Fruit fly (Drosophila melanogaster) whole organism, embryonic: ENCODE results near the gene CG4820.
A peak's percentile ranks its signal among the peaks of the same experiment; 100 is the strongest.

ENCODE experiments used
- B-H1 ChIP-seq: fragments of 200-800 bp; sonication (Bioruptor generic); IDR thresholded peaks from 3 replicates; pipeline ENCODE4 v1.3.6; 2022; ENCODE audit warnings: missing biosample characterization, missing genetic modification characterization
- CG11247 ChIP-seq: fragments of 200-800 bp; sonication (Bioruptor generic); IDR thresholded peaks from 2 replicates; pipeline ENCODE4 v1.3.6; 2022; ENCODE audit warnings: missing biosample characterization, missing genetic modification characterization
- CG12155 ChIP-seq: fragments of 200-800 bp; sonication (Bioruptor generic); optimal IDR thresholded peaks from 3 replicates; lab custom pipeline; 2016; ENCODE audit warnings: missing biosample characterization, missing genetic modification characterization
- CG13424 ChIP-seq: fragments of 200-800 bp; sonication (Bioruptor generic); optimal IDR thresholded peaks from 2 replicates; lab custom pipeline; 2019; ENCODE audit warnings: missing biosample characterization, mild to moderate bottlenecking, missing genetic modification characterization, moderate library complexity
- CG13624 ChIP-seq: fragments of 200-800 bp; sonication (Bioruptor generic); optimal IDR thresholded peaks from 2 replicates; lab custom pipeline; 2016; ENCODE audit warnings: missing biosample characterization, missing genetic modification characterization
- CG14710 ChIP-seq: fragments of 200-800 bp; sonication (Bioruptor generic); optimal IDR thresholded peaks from 3 replicates; lab custom pipeline; 2019; ENCODE audit warnings: missing biosample characterization, mild to moderate bottlenecking, missing genetic modification characterization, moderate library complexity
- CG14965 ChIP-seq: fragments of 200-800 bp; sonication (Bioruptor generic); optimal IDR thresholded peaks from 2 replicates; lab custom pipeline; 2016; ENCODE audit warnings: missing biosample characterization, missing genetic modification characterization, borderline replicate concordance
- CG1602 ChIP-seq: fragments of 200-800 bp; sonication (Bioruptor generic); optimal IDR thresholded peaks from 3 replicates; lab custom pipeline; 2016; ENCODE audit warnings: missing biosample characterization, missing genetic modification characterization
- CG16815 ChIP-seq: fragments of 200-800 bp; sonication (Bioruptor generic); optimal IDR thresholded peaks from 3 replicates; lab custom pipeline; 2017; ENCODE audit warnings: missing biosample characterization, mild to moderate bottlenecking, missing genetic modification characterization
- CG1792 ChIP-seq: fragments of 200-800 bp; sonication (Bioruptor generic); optimal IDR thresholded peaks from 2 replicates; lab custom pipeline; 2016; ENCODE audit warnings: missing biosample characterization, missing genetic modification characterization
- CG18619 ChIP-seq: fragments of 200-800 bp; sonication (Bioruptor generic); optimal IDR thresholded peaks from 3 replicates; lab custom pipeline; 2017; ENCODE audit warnings: missing biosample characterization, mild to moderate bottlenecking, missing genetic modification characterization
- CG34376 ChIP-seq: fragments of 200-800 bp; sonication (Bioruptor generic); optimal IDR thresholded peaks from 2 replicates; lab custom pipeline; 2018; ENCODE audit warnings: missing biosample characterization, mild to moderate bottlenecking, missing genetic modification characterization
- CG3847 ChIP-seq: fragments of 200-800 bp; sonication (Bioruptor generic); IDR thresholded peaks from 2 replicates; pipeline ENCODE4 v1.3.6; 2022; ENCODE audit warnings: missing biosample characterization, missing genetic modification characterization
- CG4328 ChIP-seq: fragments of 200-800 bp; sonication (Bioruptor generic); optimal IDR thresholded peaks from 3 replicates; lab custom pipeline; 2017; ENCODE audit warnings: missing biosample characterization, missing genetic modification reagents, missing genetic modification characterization
- CG4617 ChIP-seq: fragments of 200-800 bp; sonication (Bioruptor generic); optimal IDR thresholded peaks from 3 replicates; lab custom pipeline; 2016; ENCODE audit warnings: missing biosample characterization, missing genetic modification characterization, borderline replicate concordance
- CG6689 ChIP-seq: fragments of 200-800 bp; sonication (Bioruptor generic); IDR thresholded peaks from 2 replicates; pipeline ENCODE4 v1.3.6; 2022; ENCODE audit warnings: missing biosample characterization, missing genetic modification characterization
- CoRest ChIP-seq: fragments of 200-800 bp; sonication (Bioruptor generic); optimal IDR thresholded peaks from 3 replicates; lab custom pipeline; 2018; ENCODE audit warnings: missing biosample characterization, mild to moderate bottlenecking, missing genetic modification characterization, moderate library complexity
- Doc3 ChIP-seq: fragments of 200-800 bp; sonication (Bioruptor generic); IDR thresholded peaks from 3 replicates; pipeline ENCODE4 v1.3.6; 2022; ENCODE audit warnings: missing biosample characterization, missing genetic modification characterization; ENCODE audit not compliant: partially characterized antibody
- Dp ChIP-seq: fragments of 200-800 bp; sonication (Bioruptor generic); optimal IDR thresholded peaks from 2 replicates; lab custom pipeline; 2018; ENCODE audit warnings: missing biosample characterization, mild to moderate bottlenecking, missing genetic modification characterization, moderate library complexity
- Lim3 ChIP-seq: fragments of 200-800 bp; sonication (Bioruptor generic); IDR thresholded peaks from 2 replicates; pipeline ENCODE4 v1.3.6; 2022; ENCODE audit warnings: missing biosample characterization, missing genetic modification characterization
- Mes4 ChIP-seq: fragments of 200-800 bp; sonication (Bioruptor generic); optimal IDR thresholded peaks from 2 replicates; lab custom pipeline; 2016; ENCODE audit warnings: missing biosample characterization, missing genetic modification characterization
- Optix ChIP-seq: fragments of 200-800 bp; sonication (Bioruptor generic); IDR thresholded peaks from 3 replicates; pipeline ENCODE4 v1.3.6; 2022; ENCODE audit warnings: missing biosample characterization, missing genetic modification characterization
- Poxn ChIP-seq: fragments of 200-800 bp; sonication (Bioruptor generic); IDR thresholded peaks from 2 replicates; pipeline ENCODE4 v1.3.6; 2022; ENCODE audit warnings: missing biosample characterization, missing genetic modification characterization
- YL-1 ChIP-seq: fragments of 200-800 bp; sonication (Bioruptor generic); optimal IDR thresholded peaks from 3 replicates; lab custom pipeline; 2017; ENCODE audit warnings: missing biosample characterization, mild to moderate bottlenecking, missing genetic modification characterization
- abd-A ChIP-seq: fragments of 200-800 bp; sonication (Bioruptor generic); optimal IDR thresholded peaks from 3 replicates; lab custom pipeline; 2019; ENCODE audit warnings: missing biosample characterization, mild to moderate bottlenecking, missing genetic modification characterization, moderate library complexity
- ap ChIP-seq: fragments of 200-800 bp; sonication (Bioruptor generic); IDR thresholded peaks from 2 replicates; pipeline ENCODE4 v1.3.6; 2022; ENCODE audit warnings: missing biosample characterization, missing genetic modification characterization
- bab2 ChIP-seq: fragments of 200-800 bp; sonication (Bioruptor generic); optimal IDR thresholded peaks from 2 replicates; lab custom pipeline; 2016; ENCODE audit warnings: missing biosample characterization, missing genetic modification characterization
- bigmax ChIP-seq: fragments of 200-800 bp; sonication (Bioruptor generic); optimal IDR thresholded peaks from 2 replicates; lab custom pipeline; 2018; ENCODE audit warnings: missing biosample characterization, mild to moderate bottlenecking, missing genetic modification characterization
- bowl ChIP-seq: fragments of 200-800 bp; sonication (Bioruptor generic); IDR thresholded peaks from 2 replicates; pipeline ENCODE4 v1.3.6; 2022; ENCODE audit warnings: missing biosample characterization, missing genetic modification characterization
- br ChIP-seq: fragments of >200 bp; optimal IDR thresholded peaks from 2 replicates; lab custom pipeline; 2017
- cas ChIP-seq: fragments of 200-800 bp; sonication (Bioruptor generic); IDR thresholded peaks from 2 replicates; pipeline ENCODE4 v1.3.6; 2022; ENCODE audit warnings: missing biosample characterization, missing genetic modification characterization
- chm ChIP-seq: fragments of 200-800 bp; sonication (Bioruptor generic); IDR thresholded peaks from 2 replicates; pipeline ENCODE4 v1.3.6; 2022; ENCODE audit warnings: missing biosample characterization, missing genetic modification characterization
- dan ChIP-seq: fragments of 200-800 bp; sonication (Bioruptor generic); IDR thresholded peaks from 2 replicates; pipeline ENCODE4 v1.3.6; 2022; ENCODE audit warnings: missing biosample characterization, missing genetic modification characterization
- kay ChIP-seq: fragments of 200-800 bp; sonication (Bioruptor generic); optimal IDR thresholded peaks from 2 replicates; lab custom pipeline; 2016; ENCODE audit warnings: missing biosample characterization, missing genetic modification characterization
- klu ChIP-seq: fragments of 200-800 bp; sonication (Bioruptor generic); IDR thresholded peaks from 2 replicates; pipeline ENCODE4 v1.3.6; 2022; ENCODE audit warnings: missing biosample characterization, missing genetic modification characterization
- lab ChIP-seq: fragments of 200-800 bp; sonication (Bioruptor generic); optimal IDR thresholded peaks from 3 replicates; lab custom pipeline; 2017; ENCODE audit warnings: missing biosample characterization, missing genetic modification characterization, mild to moderate bottlenecking, moderate library complexity, missing genetic modification reagents
- lmd ChIP-seq: fragments of 200-800 bp; sonication (Bioruptor generic); IDR thresholded peaks from 2 replicates; pipeline ENCODE4 v1.3.6; 2022; ENCODE audit warnings: missing biosample characterization, missing genetic modification characterization
- mam ChIP-seq: fragments of 200-800 bp; sonication (Bioruptor generic); optimal IDR thresholded peaks from 3 replicates; lab custom pipeline; 2016; ENCODE audit warnings: missing biosample characterization, missing genetic modification characterization
- mld ChIP-seq: fragments of 200-800 bp; sonication (Bioruptor generic); IDR thresholded peaks from 3 replicates; pipeline ENCODE4 v1.3.6; 2022; ENCODE audit warnings: missing biosample characterization, missing genetic modification characterization; ENCODE audit not compliant: partially characterized antibody
- otp ChIP-seq: fragments of 200-800 bp; sonication (Bioruptor generic); IDR thresholded peaks from 3 replicates; pipeline ENCODE4, ENCODE4 v1.3.6; 2022; ENCODE audit warnings: missing biosample characterization, missing genetic modification characterization
- pita ChIP-seq: fragments of 200-800 bp; sonication (Bioruptor generic); optimal IDR thresholded peaks from 2 replicates; lab custom pipeline; 2017; ENCODE audit warnings: missing biosample characterization, mild to moderate bottlenecking, missing genetic modification characterization
- prd ChIP-seq, 3 experiments: fragments of >200 bp in 2 of 3; fragments of 200-800 bp in 1 of 3; sonication (Bioruptor generic) in 1 of 3; optimal IDR thresholded peaks in 2 of 3; IDR thresholded peaks in 1 of 3; 2 replicates in 2 of 3; 3 replicates in 1 of 3; pipeline versions ENCODE4 v1.3.6 to Lab custom; 2017 to 2022; ENCODE audit warnings: missing biosample characterization in 1 of 3, missing genetic modification characterization in 1 of 3
- ranshi ChIP-seq: fragments of 200-800 bp; sonication (Bioruptor generic); IDR thresholded peaks from 2 replicates; pipeline ENCODE4 v1.3.6; 2022; ENCODE audit warnings: missing biosample characterization, missing genetic modification characterization
- ro ChIP-seq: fragments of 200-800 bp; sonication (Bioruptor generic); IDR thresholded peaks from 2 replicates; pipeline ENCODE4 v1.3.6; 2022; ENCODE audit warnings: missing biosample characterization, missing genetic modification characterization
- salm ChIP-seq: fragments of 200-800 bp; sonication (Bioruptor generic); optimal IDR thresholded peaks from 2 replicates; lab custom pipeline; 2018; ENCODE audit warnings: missing biosample characterization, mild to moderate bottlenecking, missing genetic modification characterization
- seq ChIP-seq: fragments of 200-800 bp; sonication (Bioruptor generic); IDR thresholded peaks from 2 replicates; pipeline ENCODE4 v1.3.6; 2022; ENCODE audit warnings: missing biosample characterization, missing genetic modification characterization
- sim ChIP-seq: fragments of 200-800 bp; sonication (Bioruptor generic); IDR thresholded peaks from 2 replicates; pipeline ENCODE4 v1.3.6; 2022; ENCODE audit warnings: missing biosample characterization, missing genetic modification characterization
- trem ChIP-seq: fragments of 200-800 bp; optimal IDR thresholded peaks from 3 replicates; lab custom pipeline; 2019; ENCODE audit warnings: missing biosample characterization, mild to moderate bottlenecking, missing genetic modification characterization, moderate library complexity
- yki ChIP-seq: fragments of >200 bp; optimal IDR thresholded peaks from 3 replicates; lab custom pipeline; 2018
- zen2 ChIP-seq: fragments of 200-800 bp; sonication (Bioruptor generic); IDR thresholded peaks from 3 replicates; pipeline ENCODE4 v1.3.6; 2022; ENCODE audit warnings: missing biosample characterization, missing genetic modification characterization; ENCODE audit not compliant: partially characterized antibody

Gene CG4820

dm6 chr3R:11196648-11197388 lies 19.5 kb upstream of the CG4820 start (continued):
- TF ChIP-seq CG1792 (GFP tag; lab: Kevin White, UChicago) (peak; percentile 88), CG16815 (GFP tag; lab: Kevin White, UChicago) (peak; percentile 97), trem (tag; lab: Kevin White, UChicago) (peak; percentile 86), ranshi (peak; percentile 97), CG4617 (GFP tag; lab: Kevin White, UChicago) (peak; percentile 86), lab (peak; percentile 99), CG11247 (GFP tag; lab: Robert Waterston, UW) (peak; percentile 97), klu (peak; percentile 99), CoRest (peak; percentile 100), lmd (GFP tag; lab: Robert Waterston, UW) (peak; percentile 99), kay (GFP tag; lab: Kevin White, UChicago) (peak; percentile 87), CG3847 (GFP tag; lab: Robert Waterston, UW) (peak; percentile 98), mld (no peak), YL-1 (GFP tag; lab: Kevin White, UChicago) (peak; percentile 90), CG13624 (GFP tag; lab: Kevin White, UChicago) (peak; percentile 97), Mes4 (peak; percentile 80), CG18619 (GFP tag; lab: Kevin White, UChicago) (peak; percentile 99), dan (peak; percentile 64; the same call in 1 of the 2 replicates), salm (tag; lab: Kevin White, UChicago) (peak; percentile 97), pita (GFP tag; lab: Kevin White, UChicago) (no peak), CG12155 (peak; percentile 94), seq (GFP tag; lab: Robert Waterston, UW) (peak; percentile 98), Poxn (GFP tag; lab: Robert Waterston, UW) (peak; percentile 94), chm (GFP tag; lab: Robert Waterston, UW) (peak; percentile 86), CG13424 (tag; lab: Kevin White, UChicago) (peak; percentile 99), mam (no peak), abd-A (tag; lab: Kevin White, UChicago) (peak; percentile 98), Lim3 (peak; percentile 96), CG6689 (GFP tag; lab: Robert Waterston, UW) (peak; percentile 99), zen2 (no peak), sim (GFP tag; lab: Robert Waterston, UW) (peak; percentile 92), bigmax (GFP tag; lab: Kevin White, UChicago) (peak; percentile 49), bowl (peak; percentile 91), CG34376 (peak; percentile 97), Doc3 (GFP tag; lab: Robert Waterston, UW) (no peak), Dp (GFP tag; lab: Kevin White, UChicago) (peak; percentile 23), CG14965 (GFP tag; lab: Kevin White, UChicago) (no peak), br (lab: Kevin White, UChicago) (no peak), CG1602 (peak; percentile 97), otp (peak; percentile 90), B-H1 (GFP tag; lab: Robert Waterston, UW) (peak; percentile 98), cas (GFP tag; lab: Robert Waterston, UW) (peak; percentile 94), CG14710 (tag; lab: Kevin White, UChicago) (peak; percentile 98), bab2 (GFP tag; lab: Kevin White, UChicago) (peak; percentile 98), CG4328 (GFP tag; lab: Kevin White, UChicago) (peak; percentile 99), yki (lab: Kevin White, UChicago) (no peak), ap (GFP tag; lab: Robert Waterston, UW) (peak; percentile 97), ro (GFP tag; lab: Robert Waterston, UW) (peak; percentile 97), prd (optimal IDR thresholded peaks at IDR 0.05; lab: Kevin White, UChicago) (no peak), prd (GFP tag; IDR thresholded peaks at IDR 0.05; lab: Robert Waterston, UW) (peak; percentile 98), Optix (no peak; the same call in 2 of the 3 replicates)
